Worm (Caenorhabditis elegans): ENCODE results near the gene W02F12.4.
A peak's percentile ranks its signal among the peaks of the same experiment; 100 is the strongest.

W02F12.4 gene

ce11 chrV:6688392-6688791 lies 18.3 kb downstream of the W02F12.4 start, which contains the start of gene K11G9.5:
Gene K11G9.5 (minus strand): TSS chrV:6688492.
- TF ChIP-seq gei-8 (GFP tag; optimal IDR thresholded peaks at IDR 0.05) (no peak), tag-97 (GFP tag; IDR thresholded peaks at IDR 0.05) (no peak), ztf-7 (tag; optimal IDR thresholded peaks at IDR 0.05) (no peak), hlh-30 (tag; optimal IDR thresholded peaks at IDR 0.05; ENCODE audit: insufficient read depth) (no peak), saeg-2 (GFP tag; IDR thresholded peaks at IDR 0.05) (no peak), ZK546.5 (tag; optimal IDR thresholded peaks at IDR 0.05) (no peak), Y48G9A.11 (GFP tag; IDR thresholded peaks at IDR 0.05) (no peak), mxl-2 (GFP tag; conservative IDR thresholded peaks at IDR 0.05) (no peak), lin-13 (GFP tag; optimal IDR thresholded peaks at IDR 0.05) (no peak), sdz-12 (GFP tag; optimal IDR thresholded peaks at IDR 0.05) (no peak), nhr-6 (tag; optimal IDR thresholded peaks at IDR 0.05) (no peak), set-16 (GFP tag; IDR thresholded peaks at IDR 0.05) (no peak), egl-43 (GFP tag; IDR thresholded peaks at IDR 0.05) (no peak), fos-1 (tag; optimal IDR thresholded peaks at IDR 0.05) (no peak), snpc-4 (tag; optimal IDR thresholded peaks at IDR 0.05) (no peak), duxl-1 (tag; optimal IDR thresholded peaks at IDR 0.05; ENCODE audit: poor library complexity) (no peak), nhr-111 (GFP tag; optimal IDR thresholded peaks at IDR 0.05) (no peak), lir-3 (tag; optimal IDR thresholded peaks at IDR 0.05) (no peak)

ce11 chrV:6685963-6686362 lies 20.8 kb downstream of the W02F12.4 start:
- TF ChIP-seq nhr-77 (tag; optimal IDR thresholded peaks at IDR 0.05) = no peak
- no peak for TF ChIP-seq F44E2.7 (GFP tag; IDR thresholded peaks at IDR 0.05)
- TF ChIP-seq unc-62 (GFP tag; optimal IDR thresholded peaks at IDR 0.05 in 1 of 2) = peak in 1 of 2 experiments; percentile 92
- TF ChIP-seq unc-62 (tag; optimal IDR thresholded peaks at IDR 0.05) = no peak

- TF ChIP-seq zip-11 (GFP tag; IDR thresholded peaks at IDR 0.05) (no peak), tra-1 (GFP tag; IDR thresholded peaks at IDR 0.05) (no peak), unc-62 (GFP tag; optimal IDR thresholded peaks at IDR 0.05 in 1 of 2) (peak in 1 of 2 experiments; percentile 42), unc-62 (tag; optimal IDR thresholded peaks at IDR 0.05) (no peak), nhr-76 (tag; optimal IDR thresholded peaks at IDR 0.05) (no peak), jun-1 (tag; optimal IDR thresholded peaks at IDR 0.05) (no peak)
Measured at ce11 chrV:6685499-6685898, 21.2 kb downstream of the W02F12.4 start.

ce11 chrV:6684541-6684940 lies 22.2 kb downstream of the W02F12.4 start:
- TF ChIP-seq aha-1 (tag) = peak; percentile 35
- TF ChIP-seq madf-9 (GFP tag; conservative IDR thresholded peaks at IDR 0.05) = no peak

- TF ChIP-seq fkh-10 (GFP tag; optimal IDR thresholded peaks at IDR 0.05) = no peak
- TF ChIP-seq unc-62 (GFP tag; optimal IDR thresholded peaks at IDR 0.05 in 1 of 2) = peak in 1 of 2 experiments; percentile 95
- TF ChIP-seq unc-62 (tag; optimal IDR thresholded peaks at IDR 0.05) = no peak
Measured at ce11 chrV:6683740-6684139, 23.0 kb downstream of the W02F12.4 start.

ce11 chrV:6683282-6683681 lies 23.5 kb downstream of the W02F12.4 start:
- TF ChIP-seq aha-1 (tag) (peak; percentile 49), vab-7 (GFP tag; IDR thresholded peaks at IDR 0.05) (no peak)

- TF ChIP-seq ama-1 (optimal IDR thresholded peaks at IDR 0.05) = no peak
Measured at ce11 chrV:6681501-6681900, 25.2 kb downstream of the W02F12.4 start, which contains the start of gene egl-46. Gene egl-46 (minus strand): TSS chrV:6681573.

All from whole organism, L4 larva.